Worm (Caenorhabditis elegans): ENCODE data around the gene Y51A2D.13.

DNA sequence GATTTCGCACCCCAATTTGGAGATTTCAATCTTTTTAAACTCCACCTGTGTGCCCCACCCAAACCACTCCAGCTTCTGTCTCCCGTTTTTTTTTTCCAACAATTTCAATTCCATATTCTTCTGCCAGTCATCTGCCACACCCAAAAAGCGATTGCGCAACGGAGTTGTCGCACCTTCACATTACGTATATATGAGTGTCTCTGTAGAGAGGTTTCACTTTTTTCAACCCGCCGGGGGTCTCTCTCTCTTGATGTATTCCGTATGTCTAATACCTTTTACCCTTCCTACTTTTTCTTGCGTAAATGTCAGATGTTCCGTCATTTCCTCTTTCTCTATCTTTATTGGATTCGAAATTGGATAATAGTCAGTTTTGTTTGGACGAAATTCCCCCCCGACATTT is 7.4 kb upstream of the Y51A2D.13 start:
- TF ChIP-seq nhr-77 (tag; optimal IDR thresholded peaks at IDR 0.05) (no peak), nhr-237 (tag; optimal IDR thresholded peaks at IDR 0.05) (no peak), unc-39 (tag; optimal IDR thresholded peaks at IDR 0.05) (no peak), blmp-1 (tag; optimal IDR thresholded peaks at IDR 0.05; ENCODE audit: insufficient read depth) (no peak), zag-1 (tag; optimal IDR thresholded peaks at IDR 0.05) (no peak), sem-4 (tag; optimal IDR thresholded peaks at IDR 0.05) (no peak), nhr-11 (tag; optimal IDR thresholded peaks at IDR 0.05) (no peak), nhr-25 (tag; optimal IDR thresholded peaks at IDR 0.05) (no peak), lsy-2 (tag; optimal IDR thresholded peaks at IDR 0.05) (no peak), ztf-11 (tag; optimal IDR thresholded peaks at IDR 0.05) (no peak)

Measured in whole organism, L2 larva.